Worm (Caenorhabditis elegans) whole organism, midembryonic: Measurements from ENCODE around the gene rab-19.

Experiments used
- T22C8.4 ChIP-seq: fragments of 200-800 bp; sonication (Bioruptor generic); IDR thresholded peaks from 2 replicates; pipeline ENCODE4 v1.3.6; 2022; ENCODE audit warnings: missing genetic modification characterization, missing compliant biosample characterization
- cog-1 ChIP-seq: sonication (generic microtip); optimal IDR thresholded peaks from 2 replicates; lab custom pipeline; 2016; ENCODE audit warnings: missing genetic modification characterization, missing compliant biosample characterization
- flt-1 ChIP-seq: fragments of 200-800 bp; sonication (Bioruptor generic); IDR thresholded peaks from 2 replicates; pipeline ENCODE4 v1.3.6; 2022; ENCODE audit warnings: missing genetic modification characterization, missing compliant biosample characterization
- klf-2 ChIP-seq: fragments of 200-800 bp; sonication (Bioruptor generic); conservative IDR thresholded peaks from 2 replicates; pipeline ENCODE4 v1.3.6; 2022; ENCODE audit warnings: missing genetic modification reagents, missing genetic modification characterization, missing compliant biosample characterization
- med-1 ChIP-seq: sonication (generic microtip); optimal IDR thresholded peaks from 2 replicates; lab custom pipeline; 2017; ENCODE audit warnings: missing genetic modification characterization, mild to moderate bottlenecking, missing compliant biosample characterization, antibody characterized with exemption, missing genetic modification reagents; ENCODE audit not compliant: insufficient read depth
- ref-1 ChIP-seq: fragments of 200-800 bp; sonication (Bioruptor generic); conservative IDR thresholded peaks from 2 replicates; pipeline ENCODE4 v1.3.6; 2022; ENCODE audit warnings: missing genetic modification reagents, missing genetic modification characterization, missing compliant biosample characterization
- tab-1 ChIP-seq: fragments of 200-800 bp; sonication (Bioruptor generic); IDR thresholded peaks from 2 replicates; pipeline ENCODE4 v1.3.6; 2022; ENCODE audit warnings: missing genetic modification characterization, missing compliant biosample characterization
- ztf-23 ChIP-seq: fragments of 200-800 bp; sonication (Bioruptor generic); IDR thresholded peaks from 2 replicates; pipeline ENCODE4 v1.3.6; 2022; ENCODE audit warnings: missing genetic modification reagents, missing genetic modification characterization, missing compliant biosample characterization
- ztf-29 ChIP-seq: fragments of 200-800 bp; sonication (Bioruptor generic); IDR thresholded peaks from 2 replicates; pipeline ENCODE4 v1.3.6; 2022; ENCODE audit warnings: missing genetic modification reagents, missing genetic modification characterization, missing compliant biosample characterization

rab-19 gene

ce11 chrIV:13347232-13347715 lies 36.9 kb downstream of the rab-19 start, which contains the start of gene W02A2.9:
TSS of gene W02A2.9 (plus strand) at chrIV:13347665.
- no peak for TF ChIP-seq ref-1 (GFP tag; lab: Robert Waterston, UW)
- no peak for TF ChIP-seq ztf-29 (GFP tag; lab: Robert Waterston, UW)
- no peak for TF ChIP-seq klf-2
- TF ChIP-seq cog-1 (tag; lab: Kevin White, UChicago): no peak
- no peak for TF ChIP-seq med-1 (GFP tag; lab: Kevin White, UChicago)
- no peak for TF ChIP-seq flt-1 (GFP tag; lab: Robert Waterston, UW)
- TF ChIP-seq tab-1 (GFP tag; lab: Robert Waterston, UW): no peak
- no peak for TF ChIP-seq ztf-23
- no peak for TF ChIP-seq T22C8.4

ce11 chrIV:13346078-13346477 lies 38.1 kb downstream of the rab-19 start:
- TF ChIP-seq cog-1 (tag; lab: Kevin White, UChicago): no peak
- no peak for TF ChIP-seq ztf-23
- no peak for TF ChIP-seq med-1 (GFP tag; lab: Kevin White, UChicago)
- TF ChIP-seq klf-2: no peak
- no peak for TF ChIP-seq ztf-29 (GFP tag; lab: Robert Waterston, UW)
- TF ChIP-seq T22C8.4: no peak
- TF ChIP-seq tab-1 (GFP tag; lab: Robert Waterston, UW): no peak
- TF ChIP-seq ref-1 (GFP tag; lab: Robert Waterston, UW): no peak
- no peak for TF ChIP-seq flt-1 (GFP tag; lab: Robert Waterston, UW)

- TF ChIP-seq med-1 (GFP tag; lab: Kevin White, UChicago) (no peak), T22C8.4 (no peak), cog-1 (tag; lab: Kevin White, UChicago) (no peak), klf-2 (no peak), tab-1 (GFP tag; lab: Robert Waterston, UW) (no peak), ztf-29 (GFP tag; lab: Robert Waterston, UW) (no peak), flt-1 (GFP tag; lab: Robert Waterston, UW) (no peak), ztf-23 (no peak), ref-1 (GFP tag; lab: Robert Waterston, UW) (no peak)
These were observed 41.6 kb downstream of the rab-19 start, which contains the start of gene W02A2.5 for ce11 chrIV:13342555-13342954. TSS of gene W02A2.5 (plus strand) at chrIV:13342855.

ce11 chrIV:13334287-13334686 lies 49.9 kb downstream of the rab-19 start:
- TF ChIP-seq klf-2 (no peak), tab-1 (GFP tag; lab: Robert Waterston, UW) (no peak), T22C8.4 (no peak), ref-1 (GFP tag; lab: Robert Waterston, UW) (no peak), ztf-23 (no peak), med-1 (GFP tag; lab: Kevin White, UChicago) (no peak), flt-1 (GFP tag; lab: Robert Waterston, UW) (no peak), ztf-29 (GFP tag; lab: Robert Waterston, UW) (no peak), cog-1 (tag; lab: Kevin White, UChicago) (no peak)
